Fruit fly (Drosophila melanogaster) whole organism, embryonic: ENCODE data around the gene Dpy-30L1.
A peak's percentile ranks its signal among the peaks of the same experiment; 100 is the strongest.

Experiments used
- Aef1 ChIP-seq: fragments of 200-800 bp; sonication (Bioruptor generic); IDR thresholded peaks from 3 replicates; pipeline ENCODE4 v1.3.6; 2022; ENCODE audit warnings: missing biosample characterization, missing genetic modification characterization
- Blimp-1 ChIP-seq: fragments of 200-800 bp; sonication (Bioruptor generic); optimal IDR thresholded peaks from 3 replicates; lab custom pipeline; 2018; ENCODE audit warnings: missing biosample characterization, missing genetic modification characterization, mild to moderate bottlenecking, moderate library complexity, missing genetic modification reagents
- CG10147 ChIP-seq: fragments of 200-800 bp; sonication (Bioruptor generic); optimal IDR thresholded peaks from 2 replicates; lab custom pipeline; 2019; ENCODE audit warnings: missing biosample characterization, mild to moderate bottlenecking, missing genetic modification characterization, moderate library complexity
- CG10959 ChIP-seq: fragments of 200-800 bp; sonication (Bioruptor generic); IDR thresholded peaks from 2 replicates; pipeline ENCODE4 v1.3.6; 2022; ENCODE audit warnings: missing biosample characterization, missing genetic modification characterization
- CG11456 ChIP-seq: fragments of 200-800 bp; sonication (Bioruptor generic); IDR thresholded peaks from 3 replicates; pipeline ENCODE4 v1.3.6; 2022; ENCODE audit warnings: missing biosample characterization, missing genetic modification characterization
- CG11560 ChIP-seq: fragments of 200-800 bp; sonication (Bioruptor generic); IDR thresholded peaks from 3 replicates; pipeline ENCODE4 v1.3.6; 2022; ENCODE audit warnings: missing biosample characterization, missing genetic modification characterization
- CG12104 ChIP-seq: fragments of 200-800 bp; sonication (Bioruptor generic); optimal IDR thresholded peaks from 3 replicates; lab custom pipeline; 2016; ENCODE audit warnings: missing biosample characterization, missing genetic modification characterization
- CG13296 ChIP-seq: fragments of 200-800 bp; sonication (Bioruptor generic); optimal IDR thresholded peaks from 3 replicates; lab custom pipeline; 2018; ENCODE audit warnings: missing biosample characterization, mild to moderate bottlenecking, missing genetic modification characterization
- CG13894 ChIP-seq: fragments of 200-800 bp; sonication (Bioruptor generic); optimal IDR thresholded peaks from 3 replicates; lab custom pipeline; 2018; ENCODE audit warnings: missing biosample characterization, mild to moderate bottlenecking, missing genetic modification characterization, moderate library complexity
- CG14050 ChIP-seq: fragments of 200-800 bp; sonication (Bioruptor generic); IDR thresholded peaks from 3 replicates; pipeline ENCODE4 v1.3.6; 2022; ENCODE audit warnings: missing biosample characterization, missing genetic modification characterization
- CG15269 ChIP-seq: fragments of 200-800 bp; sonication (Bioruptor generic); optimal IDR thresholded peaks from 2 replicates; lab custom pipeline; 2018; ENCODE audit warnings: missing biosample characterization, mild to moderate bottlenecking, missing genetic modification characterization, moderate library complexity
- CG16779 ChIP-seq: fragments of 200-800 bp; sonication (Bioruptor generic); IDR thresholded peaks from 2 replicates; pipeline ENCODE4 v1.3.6; 2022; ENCODE audit warnings: missing biosample characterization, missing genetic modification characterization
- CG17186 ChIP-seq: fragments of 200-800 bp; sonication (Bioruptor generic); optimal IDR thresholded peaks from 3 replicates; lab custom pipeline; 2017; ENCODE audit warnings: missing biosample characterization, missing genetic modification reagents, missing genetic modification characterization
- CG17359 ChIP-seq: fragments of 200-800 bp; sonication (Bioruptor generic); optimal IDR thresholded peaks from 3 replicates; lab custom pipeline; 2018; ENCODE audit warnings: missing biosample characterization, mild to moderate bottlenecking, missing genetic modification characterization, moderate library complexity
- CG17385 ChIP-seq: fragments of 200-800 bp; sonication (Bioruptor generic); optimal IDR thresholded peaks from 3 replicates; lab custom pipeline; 2018; ENCODE audit warnings: missing biosample characterization, mild to moderate bottlenecking, missing genetic modification characterization
- CG17802 ChIP-seq: fragments of 200-800 bp; sonication (Bioruptor generic); optimal IDR thresholded peaks from 2 replicates; lab custom pipeline; 2018; ENCODE audit warnings: missing biosample characterization, mild to moderate bottlenecking, missing genetic modification characterization, moderate library complexity
- CG18011 ChIP-seq: fragments of 200-800 bp; sonication (Bioruptor generic); optimal IDR thresholded peaks from 2 replicates; lab custom pipeline; 2017; ENCODE audit warnings: missing biosample characterization, missing genetic modification characterization, mild to moderate bottlenecking, moderate library complexity, missing genotype
- CG32532 ChIP-seq: fragments of 200-800 bp; sonication (Bioruptor generic); IDR thresholded peaks from 2 replicates; pipeline ENCODE4 v1.3.6; 2022; ENCODE audit warnings: missing biosample characterization, missing genetic modification characterization
- CG4360 ChIP-seq: fragments of 200-800 bp; sonication (Bioruptor generic); IDR thresholded peaks from 2 replicates; pipeline ENCODE4 v1.3.6; 2022; ENCODE audit warnings: missing biosample characterization, missing genetic modification characterization
- CG6654 ChIP-seq: fragments of 200-800 bp; sonication (Bioruptor generic); optimal IDR thresholded peaks from 2 replicates; lab custom pipeline; 2017; ENCODE audit warnings: missing biosample characterization, mild to moderate bottlenecking, missing genetic modification characterization
- CG6791 ChIP-seq: fragments of 200-800 bp; sonication (Bioruptor generic); IDR thresholded peaks from 3 replicates; pipeline ENCODE4 v1.3.6; 2022; ENCODE audit warnings: missing biosample characterization, missing genetic modification characterization; ENCODE audit not compliant: partially characterized antibody
- CG7928 ChIP-seq: fragments of 200-800 bp; sonication (Bioruptor generic); optimal IDR thresholded peaks from 2 replicates; lab custom pipeline; 2017; ENCODE audit warnings: missing biosample characterization, mild to moderate bottlenecking, missing genetic modification characterization
- CG8765 ChIP-seq: fragments of 200-800 bp; sonication (Bioruptor generic); IDR thresholded peaks from 2 replicates; pipeline ENCODE4 v1.3.6; 2022; ENCODE audit warnings: missing biosample characterization, missing genetic modification characterization
- CrebB ChIP-seq: fragments of 200-800 bp; sonication (Bioruptor generic); optimal IDR thresholded peaks from 3 replicates; lab custom pipeline; 2018; ENCODE audit warnings: missing biosample characterization, mild to moderate bottlenecking, missing genetic modification characterization
- Dbx ChIP-seq: fragments of 200-800 bp; sonication (Bioruptor generic); IDR thresholded peaks from 3 replicates; pipeline ENCODE4 v1.3.6; 2022; ENCODE audit warnings: missing biosample characterization, missing genetic modification characterization
- GATAe ChIP-seq: fragments of 200-800 bp; sonication (Bioruptor generic); conservative IDR thresholded peaks from 2 replicates; pipeline ENCODE4 v1.3.6; 2022; ENCODE audit warnings: missing biosample characterization, missing genetic modification characterization
- HLH4C ChIP-seq: fragments of 200-800 bp; sonication (Bioruptor generic); IDR thresholded peaks from 3 replicates; pipeline ENCODE4 v1.3.6; 2022; ENCODE audit warnings: missing biosample characterization, missing genetic modification characterization; ENCODE audit not compliant: partially characterized antibody
- Hr39 ChIP-seq: fragments of >200 bp; optimal IDR thresholded peaks from 2 replicates; lab custom pipeline; 2017
- MESR4 ChIP-seq: fragments of 200-800 bp; sonication (Bioruptor generic); optimal IDR thresholded peaks from 2 replicates; lab custom pipeline; 2018; ENCODE audit warnings: missing biosample characterization, mild to moderate bottlenecking, missing genetic modification characterization, moderate library complexity
- NFAT ChIP-seq: fragments of 200-800 bp; sonication (Bioruptor generic); IDR thresholded peaks from 2 replicates; pipeline ENCODE4 v1.3.6; 2022; ENCODE audit warnings: missing biosample characterization, missing genetic modification characterization
- Nf-YB ChIP-seq: fragments of 200-800 bp; sonication (Bioruptor generic); optimal IDR thresholded peaks from 3 replicates; lab custom pipeline; 2019; ENCODE audit warnings: missing biosample characterization, mild to moderate bottlenecking, missing genetic modification characterization, moderate library complexity
- Oli ChIP-seq: fragments of 200-800 bp; sonication (Bioruptor generic); optimal IDR thresholded peaks from 2 replicates; lab custom pipeline; 2018; ENCODE audit warnings: missing biosample characterization, mild to moderate bottlenecking, missing genetic modification characterization, moderate library complexity
- Opbp ChIP-seq: fragments of 200-800 bp; sonication (Bioruptor generic); IDR thresholded peaks from 3 replicates; pipeline ENCODE4 v1.3.6; 2022; ENCODE audit warnings: missing biosample characterization, missing genetic modification characterization; ENCODE audit not compliant: partially characterized antibody
- Ravus ChIP-seq: fragments of 200-800 bp; sonication (Bioruptor generic); IDR thresholded peaks from 2 replicates; pipeline ENCODE4 v1.3.6; 2022; ENCODE audit warnings: missing biosample characterization, missing genetic modification characterization
- Sin3A ChIP-seq: fragments of >200 bp; optimal IDR thresholded peaks from 2 replicates; lab custom pipeline; 2018
- Taf1 ChIP-seq: fragments of 200-800 bp; sonication (Bioruptor generic); IDR thresholded peaks from 2 replicates; pipeline ENCODE4 v1.3.6; 2022; ENCODE audit warnings: missing biosample characterization, missing genetic modification characterization
- al ChIP-seq: fragments of 200-800 bp; sonication (Bioruptor generic); IDR thresholded peaks from 2 replicates; pipeline ENCODE4 v1.3.6; 2022; ENCODE audit warnings: missing biosample characterization, missing genetic modification characterization
- ap ChIP-seq: fragments of 200-800 bp; sonication (Bioruptor generic); IDR thresholded peaks from 2 replicates; pipeline ENCODE4 v1.3.6; 2022; ENCODE audit warnings: missing biosample characterization, missing genetic modification characterization
- ash1 ChIP-seq: fragments of 200-800 bp; sonication (Bioruptor generic); optimal IDR thresholded peaks from 2 replicates; lab custom pipeline; 2018; ENCODE audit warnings: missing biosample characterization, mild to moderate bottlenecking, missing genetic modification characterization
- az2 ChIP-seq: fragments of 200-800 bp; sonication (Bioruptor generic); optimal IDR thresholded peaks from 3 replicates; lab custom pipeline; 2016; ENCODE audit warnings: missing biosample characterization, missing genetic modification characterization
- cato ChIP-seq: fragments of 200-800 bp; sonication (Bioruptor generic); optimal IDR thresholded peaks from 2 replicates; lab custom pipeline; 2016; ENCODE audit warnings: missing biosample characterization, missing genetic modification characterization, borderline replicate concordance
- chm ChIP-seq: fragments of 200-800 bp; sonication (Bioruptor generic); IDR thresholded peaks from 2 replicates; pipeline ENCODE4 v1.3.6; 2022; ENCODE audit warnings: missing biosample characterization, missing genetic modification characterization
- fru ChIP-seq: fragments of >200 bp; optimal IDR thresholded peaks from 2 replicates; lab custom pipeline; 2017
- fu2 ChIP-seq: fragments of 200-800 bp; sonication (Bioruptor generic); optimal IDR thresholded peaks from 2 replicates; lab custom pipeline; 2016; ENCODE audit warnings: missing biosample characterization, missing genetic modification characterization
- her ChIP-seq: fragments of 200-800 bp; sonication (Bioruptor generic); optimal IDR thresholded peaks from 2 replicates; lab custom pipeline; 2016; ENCODE audit warnings: missing biosample characterization, missing genetic modification characterization
- klu ChIP-seq: fragments of 200-800 bp; sonication (Bioruptor generic); IDR thresholded peaks from 2 replicates; pipeline ENCODE4 v1.3.6; 2022; ENCODE audit warnings: missing biosample characterization, missing genetic modification characterization
- lbe ChIP-seq: fragments of 200-800 bp; sonication (Bioruptor generic); optimal IDR thresholded peaks from 2 replicates; lab custom pipeline; 2016; ENCODE audit warnings: missing biosample characterization, mild to moderate bottlenecking, missing genetic modification characterization
- ro ChIP-seq: fragments of 200-800 bp; sonication (Bioruptor generic); IDR thresholded peaks from 2 replicates; pipeline ENCODE4 v1.3.6; 2022; ENCODE audit warnings: missing biosample characterization, missing genetic modification characterization
- shn ChIP-seq: fragments of 200-800 bp; sonication (Bioruptor generic); optimal IDR thresholded peaks from 3 replicates; lab custom pipeline; 2016; ENCODE audit warnings: missing biosample characterization, missing genetic modification characterization
- sima ChIP-seq: fragments of 200-800 bp; sonication (Bioruptor generic); optimal IDR thresholded peaks from 2 replicates; lab custom pipeline; 2016; ENCODE audit warnings: missing biosample characterization, missing genetic modification characterization
- stwl ChIP-seq: fragments of 200-800 bp; sonication (Bioruptor generic); optimal IDR thresholded peaks from 3 replicates; lab custom pipeline; 2018; ENCODE audit warnings: missing biosample characterization, mild to moderate bottlenecking, missing genetic modification characterization, moderate library complexity
- sug ChIP-seq: fragments of 200-800 bp; optimal IDR thresholded peaks from 2 replicates; lab custom pipeline; 2019; ENCODE audit warnings: missing biosample characterization, mild to moderate bottlenecking, missing genetic modification characterization, moderate library complexity
- trem ChIP-seq: fragments of 200-800 bp; optimal IDR thresholded peaks from 3 replicates; lab custom pipeline; 2019; ENCODE audit warnings: missing biosample characterization, mild to moderate bottlenecking, missing genetic modification characterization, moderate library complexity

Dpy-30L1 gene

DNA sequence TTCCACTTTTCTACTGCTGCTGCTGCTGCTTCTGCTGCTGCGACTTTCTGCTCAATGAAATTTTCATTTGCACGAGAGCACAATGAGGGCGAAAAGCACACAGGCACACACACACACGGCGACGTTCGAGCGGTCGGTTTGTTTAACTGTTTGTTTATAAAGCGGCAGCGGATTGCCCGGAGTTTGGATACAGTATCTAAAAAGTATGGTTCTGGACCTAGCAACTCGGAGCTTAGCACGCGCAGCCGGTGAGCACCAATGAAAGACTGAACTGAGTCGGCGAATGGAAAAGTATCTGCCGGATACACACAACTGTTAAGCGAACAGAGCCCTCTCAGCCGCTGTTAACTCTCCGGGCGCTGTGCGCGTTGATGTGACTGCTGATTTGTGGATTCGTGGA lies 23.6 kb downstream of the Dpy-30L1 start, which contains the start of gene CG17124 (continued):
- TF ChIP-seq klu (no peak), GATAe (GFP tag; lab: Robert Waterston, UW) (no peak), CG4360 (GFP tag; lab: Robert Waterston, UW) (no peak), al (GFP tag; lab: Robert Waterston, UW) (no peak), ro (GFP tag; lab: Robert Waterston, UW) (no peak), Blimp-1 (GFP tag; lab: Kevin White, UChicago) (peak; percentile 9), cato (GFP tag; lab: Kevin White, UChicago) (no peak), CrebB (peak; percentile 30), CG15269 (tag; lab: Kevin White, UChicago) (peak; percentile 20), Opbp (GFP tag; lab: Robert Waterston, UW) (no peak), CG17186 (GFP tag; lab: Kevin White, UChicago) (peak; percentile 0), Sin3A (lab: Kevin White, UChicago) (no peak), chm (GFP tag; lab: Robert Waterston, UW) (peak; percentile 70; the same call in 1 of the 2 replicates), CG11560 (no peak), CG18011 (GFP tag; lab: Kevin White, UChicago) (no peak), fru (lab: Kevin White, UChicago) (no peak), sima (GFP tag; lab: Kevin White, UChicago) (no peak), CG8765 (GFP tag; lab: Robert Waterston, UW) (no peak), CG7928 (GFP tag; lab: Kevin White, UChicago) (no peak), MESR4 (GFP tag; lab: Kevin White, UChicago) (no peak), Aef1 (no peak), fu2 (GFP tag; lab: Kevin White, UChicago) (no peak), CG13894 (tag; lab: Kevin White, UChicago) (peak; percentile 81), NFAT (GFP tag; lab: Robert Waterston, UW) (peak; percentile 69), Taf1 (GFP tag; lab: Robert Waterston, UW) (no peak), CG17385 (GFP tag; lab: Kevin White, UChicago) (peak; percentile 41), HLH4C (GFP tag; lab: Robert Waterston, UW) (peak; percentile 41; the same call in 1 of the 3 replicates), CG6791 (GFP tag; lab: Robert Waterston, UW) (peak; percentile 48; the same call in 2 of the 3 replicates), CG17359 (tag; lab: Kevin White, UChicago) (peak; percentile 14), CG10147 (GFP tag; lab: Kevin White, UChicago) (peak; percentile 34), CG13296 (peak; percentile 24), stwl (tag; lab: Kevin White, UChicago) (no peak), CG14050 (no peak), CG6654 (GFP tag; lab: Kevin White, UChicago) (no peak), CG11456 (GFP tag; lab: Robert Waterston, UW) (0 out of 3 replicates have a peak, but pooled peaks have one; percentile 52), lbe (GFP tag; lab: Kevin White, UChicago) (no peak), CG17802 (tag; lab: Kevin White, UChicago) (no peak), CG32532 (GFP tag; lab: Robert Waterston, UW) (peak; percentile 34; the same call in 1 of the 2 replicates), her (GFP tag; lab: Kevin White, UChicago) (peak; percentile 64), sug (tag; lab: Kevin White, UChicago) (peak; percentile 15), Hr39 (lab: Kevin White, UChicago) (no peak), CG10959 (no peak), Nf-YB (GFP tag; lab: Kevin White, UChicago) (no peak), Ravus (no peak), az2 (GFP tag; lab: Kevin White, UChicago) (no peak), CG12104 (GFP tag; lab: Kevin White, UChicago) (no peak), shn (GFP tag; lab: Kevin White, UChicago) (no peak), ash1 (GFP tag; lab: Kevin White, UChicago) (no peak), CG16779 (GFP tag; lab: Robert Waterston, UW) (no peak), Oli (tag; lab: Kevin White, UChicago) (no peak), Dbx (GFP tag; lab: Robert Waterston, UW) (peak; percentile 62; the same call in 1 of the 3 replicates), trem (tag; lab: Kevin White, UChicago) (no peak), ap (GFP tag; lab: Robert Waterston, UW) (no peak)
